Worm (Caenorhabditis elegans) whole organism, L2 larva: ENCODE data around the gene W06A7.2.
"Not testable (repeated sequence)": the region's sequence is repeated elsewhere in the genome, so short reads cannot be mapped to it uniquely, and the experiment has no call there.

Experiments used
- alr-1 ChIP-seq: fragments of 150-350 bp; optimal IDR thresholded peaks from 2 replicates; lab custom pipeline; 2014; ENCODE audit warnings: missing biosample characterization, missing genetic modification characterization
- lsy-2 ChIP-seq, 2 experiments: fragments of 150-350 bp in 1 of 2; sonication (generic microtip) in 1 of 2; optimal IDR thresholded peaks; 2 replicates each; lab custom pipeline; 2014 to 2017; ENCODE audit warnings: missing biosample characterization in 2 of 2, missing genetic modification characterization in 2 of 2

DNA sequence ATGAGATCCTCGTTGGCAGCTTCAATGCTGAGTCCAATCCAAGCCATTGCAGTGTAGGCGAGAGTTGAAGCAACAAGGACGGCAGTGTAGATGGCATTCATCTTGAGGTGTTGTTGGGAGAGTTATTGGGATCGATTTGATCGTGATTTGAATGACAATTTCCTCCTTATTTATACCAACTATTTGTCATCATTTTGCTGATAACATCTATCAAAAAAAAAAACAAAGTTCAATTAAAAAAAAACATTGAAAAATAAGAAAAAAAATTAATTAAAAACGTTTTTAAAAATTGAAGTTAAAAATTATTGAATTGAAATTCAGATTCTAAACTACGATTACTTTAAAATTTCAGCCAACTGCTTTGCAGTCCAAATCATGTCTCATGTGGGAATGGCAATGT is 5.3 kb downstream of the W06A7.2 start, which contains the start of gene nspa-8:
- TF ChIP-seq alr-1 (tag; lab: Kevin White, UChicago); lsy-2 (tag; optimal IDR thresholded peaks at IDR 0.05; lab: Kevin White, UChicago): not testable (repeated sequence)
